Fruit fly (Drosophila melanogaster) whole organism, wandering third instar larva: Measurements from ENCODE around the gene Kul.

ENCODE experiments used
- Abd-B ChIP-seq: fragments of >200 bp; optimal IDR thresholded peaks from 2 replicates; lab custom pipeline; 2017; ENCODE audit warnings: missing biosample characterization, missing genetic modification characterization
- CG32264 ChIP-seq: fragments of 200-800 bp; sonication (Bioruptor generic); optimal IDR thresholded peaks from 2 replicates; lab custom pipeline; 2016; ENCODE audit warnings: missing biosample characterization, missing genetic modification characterization
- CG9705 ChIP-seq: fragments of 200-800 bp; sonication (Bioruptor generic); optimal IDR thresholded peaks from 2 replicates; lab custom pipeline; 2018; ENCODE audit warnings: missing biosample characterization, mild to moderate bottlenecking, missing genetic modification characterization
- CrebA ChIP-seq: fragments of 200-800 bp; sonication (Bioruptor generic); optimal IDR thresholded peaks from 2 replicates; lab custom pipeline; 2016; ENCODE audit warnings: missing biosample characterization, mild to moderate bottlenecking, missing genetic modification characterization, borderline replicate concordance
- Dfd ChIP-seq: fragments of >200 bp; optimal IDR thresholded peaks from 2 replicates; lab custom pipeline; 2017; ENCODE audit warnings: missing biosample characterization, missing genetic modification characterization
- Dif ChIP-seq: fragments of 200-275, 200-300 bp; sonication (Bioruptor generic); optimal IDR thresholded peaks from 2 replicates; lab custom pipeline; 2018; ENCODE audit warnings: missing biosample characterization, missing genetic modification characterization; ENCODE audit not compliant: partially characterized antibody
- GATAd ChIP-seq: sonication (Bioruptor generic); optimal IDR thresholded peaks from 2 replicates; lab custom pipeline; 2016; ENCODE audit warnings: missing biosample characterization, missing genetic modification characterization
- HLH106 ChIP-seq: fragments of 200-800 bp; optimal IDR thresholded peaks from 3 replicates; lab custom pipeline; 2019; ENCODE audit warnings: missing biosample characterization, mild to moderate bottlenecking, missing genetic modification characterization, moderate library complexity
- Hnf4 ChIP-seq: fragments of 200-800 bp; sonication (Bioruptor generic); optimal IDR thresholded peaks from 2 replicates; lab custom pipeline; 2016; ENCODE audit warnings: missing biosample characterization, mild to moderate bottlenecking, missing genetic modification characterization
- Hr78 ChIP-seq: fragments of >200 bp; optimal IDR thresholded peaks from 2 replicates; lab custom pipeline; 2017; ENCODE audit warnings: missing biosample characterization, missing genetic modification characterization
- Hr83 ChIP-seq: fragments of 200-300 bp; sonication (Bioruptor generic); optimal IDR thresholded peaks from 2 replicates; lab custom pipeline; 2016; ENCODE audit warnings: missing biosample characterization, mild to moderate bottlenecking, missing genetic modification characterization, moderate library complexity; ENCODE audit not compliant: poor library complexity, severe bottlenecking
- Jra ChIP-seq: sonication (Bioruptor generic); optimal IDR thresholded peaks from 2 replicates; lab custom pipeline; 2016; ENCODE audit warnings: missing biosample characterization, missing genetic modification characterization
- Mio ChIP-seq: sonication (Bioruptor generic); optimal IDR thresholded peaks from 2 replicates; lab custom pipeline; 2016; ENCODE audit warnings: missing biosample characterization, missing genetic modification characterization
- Myc ChIP-seq: fragments of >200 bp; optimal IDR thresholded peaks from 2 replicates; lab custom pipeline; 2017
- N ChIP-seq: fragments of >200 bp; optimal IDR thresholded peaks from 2 replicates; lab custom pipeline; 2018; ENCODE audit warnings: missing biosample characterization, missing external identifiers, missing genetic modification characterization
- OdsH ChIP-seq: fragments of 200-800 bp; sonication (Bioruptor generic); optimal IDR thresholded peaks from 2 replicates; lab custom pipeline; 2016; ENCODE audit warnings: missing biosample characterization, mild to moderate bottlenecking, missing genetic modification characterization
- Rel ChIP-seq, 2 experiments: fragments of 200-800 bp; sonication (Bioruptor generic) in 1 of 2; optimal IDR thresholded peaks; 2 replicates in 1 of 2; 3 replicates in 1 of 2; lab custom pipeline; 2016 to 2019; ENCODE audit warnings: mild to moderate bottlenecking in 2 of 2, missing biosample characterization in 2 of 2, missing genetic modification characterization in 2 of 2, moderate library complexity in 1 of 2
- Sp1 ChIP-seq: fragments of 200-800 bp; sonication (Bioruptor generic); optimal IDR thresholded peaks from 3 replicates; lab custom pipeline; 2019; ENCODE audit warnings: missing biosample characterization, mild to moderate bottlenecking, missing genetic modification characterization, moderate library complexity
- Vsx2 ChIP-seq: fragments of 200-300, 225-300 bp; sonication (Bioruptor generic); optimal IDR thresholded peaks from 2 replicates; lab custom pipeline; 2018; ENCODE audit warnings: missing biosample characterization, missing genetic modification characterization; ENCODE audit not compliant: partially characterized antibody
- br ChIP-seq: fragments of 200-800 bp; sonication (Bioruptor generic); optimal IDR thresholded peaks from 2 replicates; lab custom pipeline; 2016; ENCODE audit warnings: missing biosample characterization, missing genetic modification characterization
- brk ChIP-seq: fragments of 200-800 bp; sonication (Bioruptor generic); optimal IDR thresholded peaks from 2 replicates; lab custom pipeline; 2016; ENCODE audit warnings: missing biosample characterization, mild to moderate bottlenecking, missing genetic modification characterization
- dl ChIP-seq, 2 experiments: fragments of 175-275, 200-275 bp in 1 of 2; fragments of 200-275 bp in 1 of 2; sonication (Bioruptor generic); optimal IDR thresholded peaks; lab custom pipeline; 2018; ENCODE audit warnings: mild to moderate bottlenecking in 2 of 2, missing biosample characterization in 2 of 2, missing genetic modification characterization in 2 of 2, moderate library complexity in 2 of 2; ENCODE audit not compliant: partially characterized antibody in 2 of 2, insufficient read depth in 1 of 2
- dmrt93B ChIP-seq: fragments of 200-800 bp; sonication (Bioruptor generic); optimal IDR thresholded peaks from 2 replicates; lab custom pipeline; 2018; ENCODE audit warnings: missing biosample characterization, mild to moderate bottlenecking, missing genetic modification characterization
- dsf ChIP-seq: sonication (Bioruptor generic); optimal IDR thresholded peaks from 2 replicates; lab custom pipeline; 2016; ENCODE audit warnings: missing biosample characterization, missing genetic modification characterization, borderline replicate concordance
- ey ChIP-seq: fragments of 200-800 bp; sonication (Bioruptor generic); optimal IDR thresholded peaks from 2 replicates; lab custom pipeline; 2016; ENCODE audit warnings: missing biosample characterization, missing genetic modification characterization
- foxo ChIP-seq, 2 experiments: fragments of 200-800 bp; sonication (Bioruptor generic); optimal IDR thresholded peaks; 2 replicates in 1 of 2; 3 replicates in 1 of 2; lab custom pipeline; 2016 to 2017; ENCODE audit warnings: missing biosample characterization in 2 of 2, missing genetic modification characterization in 2 of 2
- fru ChIP-seq: fragments of 200-800 bp; sonication (Bioruptor generic); optimal IDR thresholded peaks from 3 replicates; lab custom pipeline; 2016; ENCODE audit warnings: missing biosample characterization, mild to moderate bottlenecking, missing genetic modification characterization
- h ChIP-seq: fragments of 200-800 bp; sonication (Bioruptor generic); optimal IDR thresholded peaks from 3 replicates; lab custom pipeline; 2016; ENCODE audit warnings: missing biosample characterization, mild to moderate bottlenecking, missing genetic modification characterization
- jim ChIP-seq: fragments of 175-275, 200-325 bp; sonication (Bioruptor generic); optimal IDR thresholded peaks from 2 replicates; lab custom pipeline; 2016; ENCODE audit warnings: missing biosample characterization, mild to moderate bottlenecking, missing genetic modification characterization
- lola ChIP-seq: fragments of >200 bp; optimal IDR thresholded peaks from 2 replicates; lab custom pipeline; 2017; ENCODE audit warnings: missing biosample characterization, missing genetic modification characterization
- pan ChIP-seq: fragments of >200 bp; optimal IDR thresholded peaks from 2 replicates; lab custom pipeline; 2017
- psq ChIP-seq: fragments of 200-800 bp; sonication (Bioruptor generic); optimal IDR thresholded peaks from 3 replicates; lab custom pipeline; 2017; ENCODE audit warnings: missing biosample characterization, mild to moderate bottlenecking, missing genetic modification characterization, moderate library complexity
- rgr ChIP-seq: fragments of 200-800 bp; sonication (Bioruptor generic); optimal IDR thresholded peaks from 3 replicates; lab custom pipeline; 2016; ENCODE audit warnings: missing biosample characterization, mild to moderate bottlenecking, missing genetic modification characterization
- sage ChIP-seq: fragments of 200-800 bp; sonication (Bioruptor generic); optimal IDR thresholded peaks from 2 replicates; lab custom pipeline; 2016; ENCODE audit warnings: missing biosample characterization, mild to moderate bottlenecking, missing genetic modification characterization
- sv ChIP-seq: fragments of 200-800 bp; sonication (Bioruptor generic); optimal IDR thresholded peaks from 3 replicates; lab custom pipeline; 2016; ENCODE audit warnings: missing biosample characterization, missing genetic modification characterization
- tai ChIP-seq: sonication (Bioruptor generic); optimal IDR thresholded peaks from 2 replicates; lab custom pipeline; 2016; ENCODE audit warnings: missing biosample characterization, missing genetic modification characterization
- usp ChIP-seq: fragments of >200 bp; optimal IDR thresholded peaks from 2 replicates; lab custom pipeline; 2017; ENCODE audit warnings: missing biosample characterization, missing genetic modification characterization
- woc ChIP-seq: sonication (Bioruptor generic); optimal IDR thresholded peaks from 2 replicates; lab custom pipeline; 2016; ENCODE audit warnings: missing biosample characterization, mild to moderate bottlenecking, missing genetic modification characterization

Kul gene

dm6 chr3R:29772795-29773331, 47.2 kb downstream of the Kul start:
- TF ChIP-seq OdsH (peak; percentile 53), CrebA (GFP tag; lab: Kevin White, UChicago) (peak; percentile 10), fru (GFP tag; lab: Kevin White, UChicago) (peak; percentile 14), Rel (GFP tag; optimal IDR thresholded peaks at IDR 0.05; lab: Kevin White, UChicago) (no peak), Rel (tag; optimal IDR thresholded peaks at IDR 0.05; lab: Kevin White, UChicago) (peak; percentile 85), ey (GFP tag; lab: Kevin White, UChicago) (no peak), Hr83 (GFP tag; lab: Kevin White, UChicago) (peak; percentile 63), N (GFP tag; lab: Kevin White, UChicago) (peak; percentile 26), dsf (GFP tag; lab: Kevin White, UChicago) (no peak), h (GFP tag; lab: Kevin White, UChicago) (peak; percentile 83), lola (GFP tag; lab: Kevin White, UChicago) (no peak), dl (GFP tag; optimal IDR thresholded peaks at IDR 0.05; lab: Kevin White, UChicago; ENCODE audit: insufficient read depth in 1 of 2, partially characterized antibody in 2 of 2) (peak; percentile 34 to 87), psq (peak; percentile 64), Dif (GFP tag; lab: Kevin White, UChicago) (peak; percentile 94), Sp1 (GFP tag; lab: Kevin White, UChicago) (peak; percentile 56), sv (GFP tag; lab: Kevin White, UChicago) (no peak), foxo (GFP tag; optimal IDR thresholded peaks at IDR 0.05; lab: Kevin White, UChicago) (peak in 1 of 2 experiments; percentile 10), Vsx2 (peak; percentile 3), usp (GFP tag; lab: Kevin White, UChicago) (no peak), jim (peak; percentile 79), Hr78 (GFP tag; lab: Kevin White, UChicago) (no peak), Hnf4 (GFP tag; lab: Kevin White, UChicago) (peak; percentile 43), rgr (GFP tag; lab: Kevin White, UChicago) (peak; percentile 20)

- TF ChIP-seq rgr (GFP tag; lab: Kevin White, UChicago) (peak; percentile 78), usp (GFP tag; lab: Kevin White, UChicago) (no peak), Myc (no peak), br (GFP tag; lab: Kevin White, UChicago) (peak; percentile 84), sage (no peak), CrebA (GFP tag; lab: Kevin White, UChicago) (no peak), jim (no peak), OdsH (peak; percentile 77), Sp1 (GFP tag; lab: Kevin White, UChicago) (peak; percentile 77), pan (no peak), Vsx2 (no peak), Rel (GFP tag; optimal IDR thresholded peaks at IDR 0.05; lab: Kevin White, UChicago) (no peak), Rel (tag; optimal IDR thresholded peaks at IDR 0.05; lab: Kevin White, UChicago) (peak; percentile 90), brk (no peak), ey (GFP tag; lab: Kevin White, UChicago) (peak; percentile 90), Hnf4 (GFP tag; lab: Kevin White, UChicago) (peak; percentile 38), woc (GFP tag; lab: Kevin White, UChicago) (peak; percentile 79), CG9705 (GFP tag; lab: Kevin White, UChicago) (peak; percentile 58), dl (GFP tag; optimal IDR thresholded peaks at IDR 0.05; lab: Kevin White, UChicago; ENCODE audit: insufficient read depth in 1 of 2, partially characterized antibody in 2 of 2) (no peak), Hr78 (GFP tag; lab: Kevin White, UChicago) (no peak), dsf (GFP tag; lab: Kevin White, UChicago) (no peak), Hr83 (GFP tag; lab: Kevin White, UChicago) (no peak), Mio (GFP tag; lab: Kevin White, UChicago) (peak; percentile 46), h (GFP tag; lab: Kevin White, UChicago) (peak; percentile 69), N (GFP tag; lab: Kevin White, UChicago) (no peak), Dif (GFP tag; lab: Kevin White, UChicago) (no peak), Dfd (no peak), psq (no peak), CG32264 (GFP tag; lab: Kevin White, UChicago) (peak; percentile 52), HLH106 (tag; lab: Kevin White, UChicago) (peak; percentile 81), GATAd (GFP tag; lab: Kevin White, UChicago) (no peak), foxo (GFP tag; optimal IDR thresholded peaks at IDR 0.05; lab: Kevin White, UChicago) (peak; percentile 51 to 85), Jra (no peak), dmrt93B (GFP tag; lab: Kevin White, UChicago) (peak; percentile 61), lola (GFP tag; lab: Kevin White, UChicago) (no peak), fru (GFP tag; lab: Kevin White, UChicago) (peak; percentile 80), Abd-B (GFP tag; lab: Kevin White, UChicago) (no peak), sv (GFP tag; lab: Kevin White, UChicago) (peak; percentile 75), tai (GFP tag; lab: Kevin White, UChicago) (peak; percentile 43)
Measured at dm6 chr3R:29773833-29774324, 48.2 kb downstream of the Kul start.
